Worm (Caenorhabditis elegans) whole organism, late embryonic: ENCODE data around the gene srbc-48.

ENCODE experiments used
- fkh-6 ChIP-seq: sonication (generic microtip); optimal IDR thresholded peaks from 2 replicates; lab custom pipeline; 2016; ENCODE audit warnings: missing genetic modification characterization, missing compliant biosample characterization
- lim-6 ChIP-seq: sonication (generic microtip); optimal IDR thresholded peaks from 2 replicates; lab custom pipeline; 2016; ENCODE audit warnings: missing genetic modification characterization, missing compliant biosample characterization
- ttx-3 ChIP-seq: sonication (generic microtip); optimal IDR thresholded peaks from 2 replicates; lab custom pipeline; 2016; ENCODE audit warnings: missing genetic modification reagents, missing genetic modification characterization, missing compliant biosample characterization
- unc-55 ChIP-seq: sonication (generic microtip); optimal IDR thresholded peaks from 2 replicates; lab custom pipeline; 2017; ENCODE audit warnings: missing biosample characterization, missing genetic modification reagents, missing genetic modification characterization

ce11 chrV:15798108-15798507 lies 22.0 kb upstream of the srbc-48 start, which contains the start of gene T26E4.10:
- TF ChIP-seq fkh-6 (no peak), ttx-3 (no peak), lim-6 (tag; lab: Kevin White, UChicago) (no peak), unc-55 (no peak)
